Comparison of ENCODE assay signal across 1 fruit fly cellular context in genomic region chrX:11148272-11148835, dm6.
TF ChIP-seq lines count a peak whose summit lies in the region.

TSS of gene Ran (minus strand) at chrX:11148716.

TF ChIP-seq in whole organism, embryonic, 481 proteins besides CTCF, POLR2A, EP300 and RAD21 (continued from another document and continues in another):
- TF ChIP-seq CG9215 (GFP tag; IDR thresholded peaks at IDR 0.05; lab: Robert Waterston, UW) (0 out of 2 replicates have a peak, but pooled peaks have one; percentile 23), Opbp (GFP tag; IDR thresholded peaks at IDR 0.05; lab: Robert Waterston, UW; ENCODE audit: partially characterized antibody) (peak; percentile 41; the same call in 1 of the 3 replicates), cwo (GFP tag; optimal IDR thresholded peaks at IDR 0.05; lab: Kevin White, UChicago) (no peak), Six4 (GFP tag; optimal IDR thresholded peaks at IDR 0.05; lab: Kevin White, UChicago) (no peak), E2f2 (GFP tag; IDR thresholded peaks at IDR 0.05; lab: Robert Waterston, UW) (peak; percentile 23; the same call in 1 of the 2 replicates), pzg (GFP tag; optimal IDR thresholded peaks at IDR 0.05; lab: Kevin White, UChicago) (peak; percentile 60), toy (GFP tag; IDR thresholded peaks at IDR 0.05; lab: Robert Waterston, UW) (no peak), CG4707 (GFP tag; optimal IDR thresholded peaks at IDR 0.05; lab: Kevin White, UChicago) (no peak), mirr (GFP tag; optimal IDR thresholded peaks at IDR 0.05; lab: Kevin White, UChicago) (no peak), CG12769 (tag; optimal IDR thresholded peaks at IDR 0.05; lab: Kevin White, UChicago) (no peak), corto (GFP tag; optimal IDR thresholded peaks at IDR 0.05; lab: Kevin White, UChicago) (no peak), CG3838 (GFP tag; optimal IDR thresholded peaks at IDR 0.05; lab: Kevin White, UChicago) (no peak), jing (GFP tag; optimal IDR thresholded peaks at IDR 0.05; lab: Kevin White, UChicago) (no peak), tup (GFP tag; optimal IDR thresholded peaks at IDR 0.05; lab: Kevin White, UChicago) (no peak), odd (GFP tag; optimal IDR thresholded peaks at IDR 0.05; lab: Kevin White, UChicago) (no peak), Eip74EF (GFP tag; optimal IDR thresholded peaks at IDR 0.05; lab: Kevin White, UChicago) (no peak), Xbp1 (GFP tag; optimal IDR thresholded peaks at IDR 0.05; lab: Kevin White, UChicago) (no peak), ase (GFP tag; IDR thresholded peaks at IDR 0.05; lab: Robert Waterston, UW) (0 out of 3 replicates have a peak, but pooled peaks have one; percentile 8), ham (GFP tag; IDR thresholded peaks at IDR 0.05; lab: Robert Waterston, UW) (no peak), CG2199 (GFP tag; IDR thresholded peaks at IDR 0.05; lab: Robert Waterston, UW) (no peak), CG18764 (GFP tag; optimal IDR thresholded peaks at IDR 0.05; lab: Kevin White, UChicago) (no peak), fd64A (GFP tag; optimal IDR thresholded peaks at IDR 0.05; lab: Kevin White, UChicago) (no peak), p53 (GFP tag; optimal IDR thresholded peaks at IDR 0.05; lab: Kevin White, UChicago) (no peak), CG13296 (GFP tag; optimal IDR thresholded peaks at IDR 0.05; lab: Kevin White, UChicago) (no peak), CG3726 (GFP tag; IDR thresholded peaks at IDR 0.05; lab: Robert Waterston, UW) (no peak), Pdp1 (GFP tag; optimal IDR thresholded peaks at IDR 0.05; lab: Kevin White, UChicago) (no peak), zen2 (GFP tag; IDR thresholded peaks at IDR 0.05; lab: Robert Waterston, UW; ENCODE audit: partially characterized antibody) (no peak), ken (GFP tag; IDR thresholded peaks at IDR 0.05; lab: Robert Waterston, UW) (no peak), ems (GFP tag; optimal IDR thresholded peaks at IDR 0.05; lab: Kevin White, UChicago) (no peak), sc (optimal IDR thresholded peaks at IDR 0.05; lab: Kevin White, UChicago) (no peak), sc (GFP tag; optimal IDR thresholded peaks at IDR 0.05; lab: Kevin White, UChicago) (no peak), grau (tag; optimal IDR thresholded peaks at IDR 0.05; lab: Kevin White, UChicago) (peak; percentile 15), zf30C (GFP tag; optimal IDR thresholded peaks at IDR 0.05; lab: Kevin White, UChicago) (no peak), Abd-B (GFP tag; optimal IDR thresholded peaks at IDR 0.05; lab: Kevin White, UChicago) (peak; percentile 23), D19A (tag; optimal IDR thresholded peaks at IDR 0.05; lab: Kevin White, UChicago) (no peak), CG8359 (GFP tag; optimal IDR thresholded peaks at IDR 0.05; lab: Kevin White, UChicago; ENCODE audit: borderline replicate concordance) (no peak), CG2116 (GFP tag; optimal IDR thresholded peaks at IDR 0.05; lab: Kevin White, UChicago) (no peak), CG43689 (GFP tag; IDR thresholded peaks at IDR 0.05; lab: Robert Waterston, UW) (no peak), prd (optimal IDR thresholded peaks at IDR 0.05; lab: Kevin White, UChicago) (no peak), prd (GFP tag; IDR thresholded peaks at IDR 0.05; lab: Robert Waterston, UW) (0 out of 3 replicates have a peak, but pooled peaks have one; percentile 16), Doc2 (GFP tag; IDR thresholded peaks at IDR 0.05; lab: Robert Waterston, UW) (no peak), CG4282 (GFP tag; optimal IDR thresholded peaks at IDR 0.05; lab: Kevin White, UChicago) (no peak), CG30431 (GFP tag; optimal IDR thresholded peaks at IDR 0.05; lab: Kevin White, UChicago) (no peak), C15 (GFP tag; IDR thresholded peaks at IDR 0.05; lab: Robert Waterston, UW) (no peak), E2f1 (GFP tag; IDR thresholded peaks at IDR 0.05; lab: Robert Waterston, UW) (no peak), Dll (GFP tag; IDR thresholded peaks at IDR 0.05; lab: Robert Waterston, UW; ENCODE audit: partially characterized antibody) (no peak), CG8765 (GFP tag; IDR thresholded peaks at IDR 0.05; lab: Robert Waterston, UW) (no peak), H15 (GFP tag; IDR thresholded peaks at IDR 0.05; lab: Robert Waterston, UW) (no peak), kni (GFP tag; optimal IDR thresholded peaks at IDR 0.05; lab: Kevin White, UChicago) (no peak), fru (optimal IDR thresholded peaks at IDR 0.05; lab: Kevin White, UChicago) (no peak), HLHmδ (GFP tag; optimal IDR thresholded peaks at IDR 0.05; lab: Kevin White, UChicago) (no peak), CG10209 (GFP tag; optimal IDR thresholded peaks at IDR 0.05; lab: Kevin White, UChicago) (no peak), zfh1 (GFP tag; IDR thresholded peaks at IDR 0.05; lab: Robert Waterston, UW) (0 out of 3 replicates have a peak, but pooled peaks have one; percentile 26), Fer1 (GFP tag; optimal IDR thresholded peaks at IDR 0.05; lab: Kevin White, UChicago) (no peak), unc-4 (GFP tag; IDR thresholded peaks at IDR 0.05; lab: Robert Waterston, UW; ENCODE audit: partially characterized antibody) (peak; percentile 33; the same call in 1 of the 2 replicates), CG12155 (GFP tag; optimal IDR thresholded peaks at IDR 0.05; lab: Kevin White, UChicago) (no peak), CG10274 (GFP tag; optimal IDR thresholded peaks at IDR 0.05; lab: Kevin White, UChicago) (no peak), CG8924 (tag; optimal IDR thresholded peaks at IDR 0.05; lab: Kevin White, UChicago) (no peak), dpn (GFP tag; optimal IDR thresholded peaks at IDR 0.05; lab: Kevin White, UChicago) (no peak), nom (GFP tag; optimal IDR thresholded peaks at IDR 0.05; lab: Kevin White, UChicago) (no peak), amos (GFP tag; IDR thresholded peaks at IDR 0.05; lab: Robert Waterston, UW; ENCODE audit: partially characterized antibody) (peak; percentile 52), twi (tag; optimal IDR thresholded peaks at IDR 0.05; lab: Kevin White, UChicago) (no peak), rib (GFP tag; IDR thresholded peaks at IDR 0.05; lab: Robert Waterston, UW) (no peak), onecut (GFP tag; IDR thresholded peaks at IDR 0.05; lab: Robert Waterston, UW) (no peak), CG14050 (GFP tag; IDR thresholded peaks at IDR 0.05; lab: Robert Waterston, UW) (no peak), nerfin-2 (GFP tag; IDR thresholded peaks at IDR 0.05; lab: Robert Waterston, UW; ENCODE audit: partially characterized antibody) (peak; percentile 34; the same call in 1 of the 2 replicates), CG16815 (GFP tag; optimal IDR thresholded peaks at IDR 0.05; lab: Kevin White, UChicago) (no peak), caup (GFP tag; optimal IDR thresholded peaks at IDR 0.05; lab: Kevin White, UChicago; ENCODE audit: severe bottlenecking) (no peak), lov (optimal IDR thresholded peaks at IDR 0.05; lab: Kevin White, UChicago) (no peak), lov (GFP tag; IDR thresholded peaks at IDR 0.05; lab: Robert Waterston, UW) (no peak), CG18599 (GFP tag; optimal IDR thresholded peaks at IDR 0.05; lab: Kevin White, UChicago) (no peak), sob (GFP tag; IDR thresholded peaks at IDR 0.05; lab: Robert Waterston, UW) (peak; percentile 43), Stat92E (GFP tag; optimal IDR thresholded peaks at IDR 0.05; lab: Kevin White, UChicago) (peak in 1 of 3 experiments; percentile 31), BtbVII (GFP tag; optimal IDR thresholded peaks at IDR 0.05; lab: Kevin White, UChicago) (no peak), CG31388 (GFP tag; optimal IDR thresholded peaks at IDR 0.05; lab: Kevin White, UChicago) (no peak), jigr1 (GFP tag; IDR thresholded peaks at IDR 0.05; lab: Robert Waterston, UW) (no peak), gfzf (GFP tag; optimal IDR thresholded peaks at IDR 0.05; lab: Kevin White, UChicago) (peak; percentile 59), CG10431 (GFP tag; optimal IDR thresholded peaks at IDR 0.05; lab: Kevin White, UChicago) (no peak), nerfin-1 (tag; optimal IDR thresholded peaks at IDR 0.05; lab: Kevin White, UChicago) (no peak), CG9817 (tag; optimal IDR thresholded peaks at IDR 0.05; lab: Kevin White, UChicago) (peak; percentile 36), Antp (GFP tag; optimal IDR thresholded peaks at IDR 0.05; lab: Kevin White, UChicago) (no peak), CG17385 (GFP tag; optimal IDR thresholded peaks at IDR 0.05; lab: Kevin White, UChicago) (no peak), otp (GFP tag; IDR thresholded peaks at IDR 0.05; lab: Robert Waterston, UW) (no peak), bsh (GFP tag; optimal IDR thresholded peaks at IDR 0.05; lab: Kevin White, UChicago) (no peak), ato (GFP tag; IDR thresholded peaks at IDR 0.05; lab: Robert Waterston, UW; ENCODE audit: partially characterized antibody) (peak; percentile 12; the same call in 1 of the 2 replicates), phol (tag; optimal IDR thresholded peaks at IDR 0.05; lab: Kevin White, UChicago) (peak; percentile 9), CG14710 (tag; optimal IDR thresholded peaks at IDR 0.05; lab: Kevin White, UChicago) (peak; percentile 31), PHDP (tag; optimal IDR thresholded peaks at IDR 0.05; lab: Kevin White, UChicago) (no peak), Hsf (GFP tag; optimal IDR thresholded peaks at IDR 0.05; lab: Kevin White, UChicago) (no peak), seq (GFP tag; IDR thresholded peaks at IDR 0.05; lab: Robert Waterston, UW) (no peak), chif (GFP tag; optimal IDR thresholded peaks at IDR 0.05; lab: Kevin White, UChicago) (no peak), pho (GFP tag; optimal IDR thresholded peaks at IDR 0.05; lab: Kevin White, UChicago) (no peak), CG15011 (GFP tag; optimal IDR thresholded peaks at IDR 0.05; lab: Kevin White, UChicago) (no peak), Trl (optimal IDR thresholded peaks at IDR 0.05; lab: Kevin White, UChicago) (no peak), Trl (GFP tag; optimal IDR thresholded peaks at IDR 0.05; lab: Kevin White, UChicago) (no peak), CG3847 (GFP tag; IDR thresholded peaks at IDR 0.05; lab: Robert Waterston, UW) (peak; percentile 47), Atf3 (GFP tag; optimal IDR thresholded peaks at IDR 0.05; lab: Kevin White, UChicago) (no peak), NC2α (GFP tag; optimal IDR thresholded peaks at IDR 0.05; lab: Kevin White, UChicago) (no peak), Bgb (GFP tag; IDR thresholded peaks at IDR 0.05; lab: Robert Waterston, UW; ENCODE audit: partially characterized antibody) (peak; percentile 37; the same call in 1 of the 2 replicates), trem (tag; optimal IDR thresholded peaks at IDR 0.05; lab: Kevin White, UChicago) (peak; percentile 25), sqz (GFP tag; optimal IDR thresholded peaks at IDR 0.05; lab: Kevin White, UChicago) (no peak), CG1233 (GFP tag; optimal IDR thresholded peaks at IDR 0.05; lab: Kevin White, UChicago) (no peak), nmo (GFP tag; optimal IDR thresholded peaks at IDR 0.05; lab: Kevin White, UChicago) (peak; percentile 26), maf-S (GFP tag; optimal IDR thresholded peaks at IDR 0.05; lab: Kevin White, UChicago) (no peak), CG9797 (GFP tag; optimal IDR thresholded peaks at IDR 0.05; lab: Kevin White, UChicago) (peak; percentile 42), wek (GFP tag; optimal IDR thresholded peaks at IDR 0.05; lab: Kevin White, UChicago) (no peak), gsb (GFP tag; IDR thresholded peaks at IDR 0.05; lab: Robert Waterston, UW) (no peak), CG2889 (GFP tag; IDR thresholded peaks at IDR 0.05; lab: Robert Waterston, UW) (no peak), Rx (GFP tag; IDR thresholded peaks at IDR 0.05; lab: Robert Waterston, UW) (no peak), CG9932 (GFP tag; IDR thresholded peaks at IDR 0.05; lab: Robert Waterston, UW) (peak; percentile 66), disco-r (GFP tag; optimal IDR thresholded peaks at IDR 0.05; lab: Kevin White, UChicago) (no peak), CG16863 (GFP tag; optimal IDR thresholded peaks at IDR 0.05; lab: Kevin White, UChicago) (no peak), CG8281 (tag; optimal IDR thresholded peaks at IDR 0.05; lab: Kevin White, UChicago) (no peak), CG7372 (GFP tag; IDR thresholded peaks at IDR 0.05; lab: Robert Waterston, UW) (no peak), gro (GFP tag; optimal IDR thresholded peaks at IDR 0.05; lab: Kevin White, UChicago) (no peak), stwl (tag; optimal IDR thresholded peaks at IDR 0.05; lab: Kevin White, UChicago) (no peak), ab (GFP tag; optimal IDR thresholded peaks at IDR 0.05; lab: Kevin White, UChicago) (no peak), dmrt99B (tag; optimal IDR thresholded peaks at IDR 0.05; lab: Kevin White, UChicago) (no peak), gce (GFP tag; IDR thresholded peaks at IDR 0.05; lab: Robert Waterston, UW) (no peak), CG12659 (GFP tag; optimal IDR thresholded peaks at IDR 0.05; lab: Kevin White, UChicago) (peak; percentile 21), gem (tag; optimal IDR thresholded peaks at IDR 0.05; lab: Kevin White, UChicago) (peak; percentile 18), crol (GFP tag; IDR thresholded peaks at IDR 0.05; lab: Robert Waterston, UW) (no peak), dati (GFP tag; IDR thresholded peaks at IDR 0.05; lab: Robert Waterston, UW) (no peak), Sry-δ (GFP tag; optimal IDR thresholded peaks at IDR 0.05; lab: Kevin White, UChicago) (no peak), bowl (GFP tag; IDR thresholded peaks at IDR 0.05; lab: Robert Waterston, UW) (no peak), sr (GFP tag; IDR thresholded peaks at IDR 0.05; lab: Robert Waterston, UW) (no peak), CG4730 (GFP tag; IDR thresholded peaks at IDR 0.05; lab: Robert Waterston, UW) (no peak), fd96Cb (tag; optimal IDR thresholded peaks at IDR 0.05; lab: Kevin White, UChicago) (no peak), inv (GFP tag; IDR thresholded peaks at IDR 0.05; lab: Robert Waterston, UW; ENCODE audit: partially characterized antibody) (no peak), CG5180 (GFP tag; optimal IDR thresholded peaks at IDR 0.05; lab: Kevin White, UChicago) (no peak), hkb (optimal IDR thresholded peaks at IDR 0.05; lab: Kevin White, UChicago) (no peak), hkb (GFP tag; IDR thresholded peaks at IDR 0.05; lab: Robert Waterston, UW) (no peak), ttk (GFP tag; IDR thresholded peaks at IDR 0.05; lab: Robert Waterston, UW) (no peak; the same call in 1 of the 2 replicates), Hr3 (GFP tag; optimal IDR thresholded peaks at IDR 0.05; lab: Kevin White, UChicago) (no peak), Ptx1 (GFP tag; IDR thresholded peaks at IDR 0.05; lab: Robert Waterston, UW) (peak; percentile 21), dan (GFP tag; IDR thresholded peaks at IDR 0.05; lab: Robert Waterston, UW) (no peak), H2.0 (GFP tag; IDR thresholded peaks at IDR 0.05; lab: Robert Waterston, UW) (no peak)
